Worm (Caenorhabditis elegans): ENCODE data around the gene slc-17.4.
A peak's percentile ranks its signal among the peaks of the same experiment; 100 is the strongest.

The slc-17.4 gene

ce11 chrIV:17265279-17265678 lies 26.3 kb downstream of the slc-17.4 start, which contains the start of gene str-187:
Gene str-187 (plus strand): TSS chrIV:17265579.
- TF ChIP-seq skn-1 (tag; optimal IDR thresholded peaks at IDR 0.05) (no peak), ZK546.5 (tag; optimal IDR thresholded peaks at IDR 0.05) (no peak), ama-1 (optimal IDR thresholded peaks at IDR 0.05) (no peak), nhr-28 (tag; optimal IDR thresholded peaks at IDR 0.05) (no peak), nhr-25 (tag; optimal IDR thresholded peaks at IDR 0.05) (no peak), ztf-4 (tag; optimal IDR thresholded peaks at IDR 0.05) (no peak)

ce11 chrIV:17264714-17265113 lies 26.8 kb downstream of the slc-17.4 start, which contains the start of gene F26D10.13:
Gene F26D10.13 (minus strand): TSS chrIV:17264814.
- TF ChIP-seq nhr-11 (tag; optimal IDR thresholded peaks at IDR 0.05) (no peak), R02D3.7 (tag; optimal IDR thresholded peaks at IDR 0.05) (no peak), ceh-16 (tag; optimal IDR thresholded peaks at IDR 0.05) (no peak), eor-1 (tag; optimal IDR thresholded peaks at IDR 0.05) (no peak), lsy-12 (tag; optimal IDR thresholded peaks at IDR 0.05) (no peak), fos-1 (tag; optimal IDR thresholded peaks at IDR 0.05) (no peak), fkh-2 (tag; optimal IDR thresholded peaks at IDR 0.05) (no peak), elt-1 (tag; optimal IDR thresholded peaks at IDR 0.05) (no peak), nhr-23 (tag; optimal IDR thresholded peaks at IDR 0.05) (no peak), mml-1 (tag; optimal IDR thresholded peaks at IDR 0.05) (no peak), lin-15B (tag; optimal IDR thresholded peaks at IDR 0.05) (no peak), ceh-82 (tag; optimal IDR thresholded peaks at IDR 0.05) (no peak), nfya-1 (tag; optimal IDR thresholded peaks at IDR 0.05; ENCODE audit: insufficient read depth) (no peak), snpc-4 (tag; optimal IDR thresholded peaks at IDR 0.05) (no peak), pqm-1 (tag; optimal IDR thresholded peaks at IDR 0.05) (no peak)

- no peak for TF ChIP-seq skn-1 (tag; optimal IDR thresholded peaks at IDR 0.05)
- TF ChIP-seq fkh-10 (GFP tag; optimal IDR thresholded peaks at IDR 0.05), result no peak
- TF ChIP-seq mml-1 (tag; optimal IDR thresholded peaks at IDR 0.05), result no peak
- TF ChIP-seq aly-2 (tag; optimal IDR thresholded peaks at IDR 0.05), result no peak
- TF ChIP-seq eor-1 (tag; optimal IDR thresholded peaks at IDR 0.05), result no peak
- no peak for TF ChIP-seq nhr-12 (tag; optimal IDR thresholded peaks at IDR 0.05)
- no peak for TF ChIP-seq ZK546.5 (tag; optimal IDR thresholded peaks at IDR 0.05)
- no peak for TF ChIP-seq mdl-1 (tag; optimal IDR thresholded peaks at IDR 0.05)
- TF ChIP-seq unc-62 (GFP tag; optimal IDR thresholded peaks at IDR 0.05), result no peak
- no peak for TF ChIP-seq nhr-67 (tag; optimal IDR thresholded peaks at IDR 0.05)
- peak; percentile 10 for TF ChIP-seq jun-1 (tag; optimal IDR thresholded peaks at IDR 0.05)
- no peak for TF ChIP-seq ztf-11 (tag; optimal IDR thresholded peaks at IDR 0.05)
- TF ChIP-seq unc-39 (tag; optimal IDR thresholded peaks at IDR 0.05), result no peak
- TF ChIP-seq daf-12 (tag; optimal IDR thresholded peaks at IDR 0.05), result no peak
- peak; percentile 56 for TF ChIP-seq nhr-23 (tag; optimal IDR thresholded peaks at IDR 0.05)
- no peak for TF ChIP-seq ceh-28 (tag; optimal IDR thresholded peaks at IDR 0.05)
- TF ChIP-seq nhr-76 (tag; optimal IDR thresholded peaks at IDR 0.05), result peak; percentile 85
- TF ChIP-seq nhr-28 (tag; optimal IDR thresholded peaks at IDR 0.05), result no peak
- no peak for TF ChIP-seq ceh-9 (tag; optimal IDR thresholded peaks at IDR 0.05)
- peak; percentile 28 for TF ChIP-seq nfya-1 (tag; optimal IDR thresholded peaks at IDR 0.05; ENCODE audit: insufficient read depth)
- peak; percentile 93 for TF ChIP-seq pqm-1 (tag; optimal IDR thresholded peaks at IDR 0.05)
- no peak for TF ChIP-seq nhr-11 (tag; optimal IDR thresholded peaks at IDR 0.05)
- TF ChIP-seq lin-15B (tag; optimal IDR thresholded peaks at IDR 0.05), result no peak
- no peak for TF ChIP-seq lsy-12 (tag; optimal IDR thresholded peaks at IDR 0.05)
- no peak for TF ChIP-seq nhr-77 (tag; optimal IDR thresholded peaks at IDR 0.05)
- TF ChIP-seq sea-2 (GFP tag; optimal IDR thresholded peaks at IDR 0.05), result no peak
- TF ChIP-seq lin-39 (tag; optimal IDR thresholded peaks at IDR 0.05), result no peak
- TF ChIP-seq fkh-2 (tag; optimal IDR thresholded peaks at IDR 0.05), result no peak
- no peak for TF ChIP-seq ceh-16 (tag; optimal IDR thresholded peaks at IDR 0.05)
- TF ChIP-seq pha-4 (tag; optimal IDR thresholded peaks at IDR 0.05), result peak; percentile 64
- no peak for TF ChIP-seq egl-27 (tag; optimal IDR thresholded peaks at IDR 0.05)
- no peak for TF ChIP-seq elt-3 (tag; optimal IDR thresholded peaks at IDR 0.05)
- peak; percentile 28 for TF ChIP-seq nhr-43 (tag; optimal IDR thresholded peaks at IDR 0.05; ENCODE audit: poor library complexity, severe bottlenecking)
- no peak for TF ChIP-seq elt-1 (tag; optimal IDR thresholded peaks at IDR 0.05)
- no peak for TF ChIP-seq fos-1 (tag; optimal IDR thresholded peaks at IDR 0.05)
- no peak for TF ChIP-seq egl-5 (tag; optimal IDR thresholded peaks at IDR 0.05)
- TF ChIP-seq tbx-2 (tag; optimal IDR thresholded peaks at IDR 0.05), result no peak
- no peak for TF ChIP-seq nhr-25 (tag; optimal IDR thresholded peaks at IDR 0.05)
- TF ChIP-seq ceh-82 (tag; optimal IDR thresholded peaks at IDR 0.05), result no peak
- TF ChIP-seq zag-1 (tag; optimal IDR thresholded peaks at IDR 0.05), result no peak
- no peak for TF ChIP-seq ama-1 (optimal IDR thresholded peaks at IDR 0.05)
- peak; percentile 96 for TF ChIP-seq elt-2 (tag; optimal IDR thresholded peaks at IDR 0.05)
- TF ChIP-seq snpc-4 (tag; optimal IDR thresholded peaks at IDR 0.05), result no peak
- TF ChIP-seq ztf-4 (tag; optimal IDR thresholded peaks at IDR 0.05), result no peak
- no peak for TF ChIP-seq R02D3.7 (tag; optimal IDR thresholded peaks at IDR 0.05)
- no peak for TF ChIP-seq nhr-237 (tag; optimal IDR thresholded peaks at IDR 0.05)
- TF ChIP-seq hmg-11 (tag; optimal IDR thresholded peaks at IDR 0.05), result no peak
These were observed 27.8 kb downstream of the slc-17.4 start for ce11 chrIV:17263714-17264113.
